Worm (Caenorhabditis elegans): Measurements from ENCODE around the gene clec-170.
A peak's percentile ranks its signal among the peaks of the same experiment; 100 is the strongest.

ce11 chrIV:1284877-1285276, 18.2 kb downstream of the clec-170 start:
- TF ChIP-seq aly-2 (tag; optimal IDR thresholded peaks at IDR 0.05), result no peak
- peak; percentile 74 for TF ChIP-seq fos-1 (tag; optimal IDR thresholded peaks at IDR 0.05)
- no peak for TF ChIP-seq dmd-4 (tag; optimal IDR thresholded peaks at IDR 0.05)
- no peak for TF ChIP-seq alr-1 (tag; optimal IDR thresholded peaks at IDR 0.05)
- no peak for TF ChIP-seq lin-13 (GFP tag; optimal IDR thresholded peaks at IDR 0.05)
